Worm (Caenorhabditis elegans) whole organism, young adult: ENCODE measurements around the gene C26B9.6.

Experiments used
- B0336.3 ChIP-seq: fragments of 200-800 bp; sonication (Bioruptor generic); IDR thresholded peaks from 2 replicates; pipeline ENCODE4 v1.3.6; 2022; ENCODE audit warnings: missing genetic modification characterization, missing compliant biosample characterization
- T07F8.4 ChIP-seq: sonication (generic microtip); optimal IDR thresholded peaks from 2 replicates; lab custom pipeline; 2016; ENCODE audit warnings: mild to moderate bottlenecking, missing genetic modification characterization, moderate library complexity, missing compliant biosample characterization
- ZK185.1 ChIP-seq: sonication (generic microtip); optimal IDR thresholded peaks from 2 replicates; lab custom pipeline; 2016; ENCODE audit warnings: mild to moderate bottlenecking, missing genetic modification characterization, missing compliant biosample characterization; ENCODE audit not compliant: poor library complexity, severe bottlenecking
- unc-130 ChIP-seq: sonication (generic microtip); optimal IDR thresholded peaks from 2 replicates; lab custom pipeline; 2016; ENCODE audit warnings: missing genetic modification reagents, missing genetic modification characterization, missing compliant biosample characterization

ce11 chrX:5321563-5321962 lies 13.7 kb downstream of the C26B9.6 start:
- TF ChIP-seq unc-130 (GFP tag; lab: Kevin White, UChicago): no peak
- TF ChIP-seq T07F8.4 (tag; lab: Kevin White, UChicago): no peak
- TF ChIP-seq ZK185.1 (tag; lab: Kevin White, UChicago): no peak
- no peak for TF ChIP-seq B0336.3
